Fruit fly (Drosophila melanogaster): ENCODE data around the gene CG42798.

dm6 chr3R:17400102-17400501 is 6.4 kb upstream of the CG42798 start:
- TF ChIP-seq CG8478 (optimal IDR thresholded peaks at IDR 0.05) (no peak), CTCF (optimal IDR thresholded peaks at IDR 0.05) (no peak)

All from S2 (cell line).